Fruit fly (Drosophila melanogaster) whole organism, pupa: ENCODE results near the gene Tehao.

Experiments
- CG10348 ChIP-seq: fragments of 200-800 bp; sonication (Bioruptor generic); IDR thresholded peaks from 2 replicates; pipeline ENCODE4 v1.3.6; 2022; ENCODE audit warnings: missing biosample characterization, missing genetic modification characterization
- CG12605 ChIP-seq: fragments of 200-800 bp; sonication (Bioruptor generic); IDR thresholded peaks from 2 replicates; pipeline ENCODE4 v1.3.6; 2022; ENCODE audit warnings: missing biosample characterization, missing genetic modification characterization
- CG13204 ChIP-seq: fragments of 200-800 bp; sonication (Bioruptor generic); optimal IDR thresholded peaks from 2 replicates; lab custom pipeline; 2018; ENCODE audit warnings: missing biosample characterization, mild to moderate bottlenecking, missing genetic modification characterization, moderate library complexity
- CG17806 ChIP-seq: fragments of 200-800 bp; sonication (Bioruptor generic); optimal IDR thresholded peaks from 2 replicates; lab custom pipeline; 2018; ENCODE audit warnings: missing biosample characterization, mild to moderate bottlenecking, missing genetic modification characterization, moderate library complexity
- CG34367 ChIP-seq: fragments of 200-800 bp; sonication (Bioruptor generic); optimal IDR thresholded peaks from 2 replicates; lab custom pipeline; 2018; ENCODE audit warnings: missing biosample characterization, mild to moderate bottlenecking, missing genetic modification characterization
- CG4496 ChIP-seq: fragments of 200-800 bp; sonication (Bioruptor generic); IDR thresholded peaks from 3 replicates; pipeline ENCODE4 v1.3.6; 2022; ENCODE audit warnings: missing biosample characterization, missing genetic modification characterization
- CG8159 ChIP-seq: fragments of 200-800 bp; sonication (Bioruptor generic); optimal IDR thresholded peaks from 3 replicates; lab custom pipeline; 2018; ENCODE audit warnings: missing biosample characterization, mild to moderate bottlenecking, missing genetic modification characterization, moderate library complexity
- D1 ChIP-seq: fragments of 200-800 bp; sonication (Bioruptor generic); optimal IDR thresholded peaks from 2 replicates; lab custom pipeline; 2018; ENCODE audit warnings: missing biosample characterization, mild to moderate bottlenecking, missing genetic modification characterization, moderate library complexity
- EcR ChIP-seq: fragments of 200-800 bp; sonication (Bioruptor generic); optimal IDR thresholded peaks from 3 replicates; lab custom pipeline; 2019; ENCODE audit warnings: missing biosample characterization, missing genetic modification characterization, mild to moderate bottlenecking, moderate library complexity, missing genetic modification reagents
- Ets98B ChIP-seq: fragments of 200-800 bp; sonication (Bioruptor generic); IDR thresholded peaks from 2 replicates; pipeline ENCODE4 v1.3.6; 2022; ENCODE audit warnings: missing biosample characterization, missing genetic modification characterization
- Pif1A ChIP-seq: fragments of 200-800 bp; sonication (Bioruptor generic); optimal IDR thresholded peaks from 3 replicates; lab custom pipeline; 2016; ENCODE audit warnings: missing biosample characterization, missing genetic modification characterization
- Snoo ChIP-seq: fragments of 200-800 bp; sonication (Bioruptor generic); optimal IDR thresholded peaks from 3 replicates; lab custom pipeline; 2017; ENCODE audit warnings: missing biosample characterization, mild to moderate bottlenecking, missing genetic modification characterization, inconsistent platforms
- fd96Ca ChIP-seq: fragments of 200-800 bp; sonication (Bioruptor generic); IDR thresholded peaks from 3 replicates; pipeline ENCODE4 v1.3.6; 2022; ENCODE audit warnings: missing biosample characterization, missing genetic modification characterization
- rn ChIP-seq: fragments of 200-800 bp; sonication (Bioruptor generic); IDR thresholded peaks from 2 replicates; pipeline ENCODE4 v1.3.6; 2022; ENCODE audit warnings: missing biosample characterization, missing genetic modification characterization

DNA sequence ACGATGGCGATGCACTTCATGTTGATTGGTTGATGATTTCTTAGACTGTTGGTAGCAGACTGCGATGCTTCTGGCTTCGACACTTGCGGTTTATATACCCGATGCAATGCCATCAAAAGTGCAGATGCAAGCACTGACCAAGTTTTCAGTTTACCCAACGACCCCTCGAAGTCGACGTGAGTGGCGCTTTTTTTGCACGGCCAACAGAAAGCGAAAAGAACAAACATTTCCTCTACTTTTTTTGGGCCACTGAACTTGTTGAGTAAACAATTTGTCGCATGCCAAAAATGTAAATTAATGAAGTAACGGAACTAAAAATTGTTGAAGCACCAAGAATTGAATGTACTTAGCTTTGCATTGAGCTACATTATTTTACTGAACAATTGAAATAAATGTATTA, 23.9 kb upstream of the Tehao start, which contains the start of gene Vm34Ca:
- no peak for TF ChIP-seq Snoo (tag; lab: Kevin White, UChicago)
- no peak for TF ChIP-seq EcR
- TF ChIP-seq CG13204: no peak
- TF ChIP-seq CG10348 (GFP tag; lab: Robert Waterston, UW): no peak
- TF ChIP-seq rn (GFP tag; lab: Robert Waterston, UW): no peak
- no peak for TF ChIP-seq Ets98B
- no peak for TF ChIP-seq fd96Ca (GFP tag; lab: Robert Waterston, UW)
- no peak for TF ChIP-seq CG4496 (GFP tag; lab: Robert Waterston, UW)
- no peak for TF ChIP-seq D1 (tag; lab: Kevin White, UChicago)
- TF ChIP-seq CG17806 (tag; lab: Kevin White, UChicago): no peak
- TF ChIP-seq Pif1A: no peak
- TF ChIP-seq CG34367 (tag; lab: Kevin White, UChicago): no peak
- no peak for TF ChIP-seq CG8159 (tag; lab: Kevin White, UChicago)
- TF ChIP-seq CG12605 (GFP tag; lab: Robert Waterston, UW): no peak
